Worm (Caenorhabditis elegans): ENCODE data around the gene C16D9.8.
A peak's percentile ranks its signal among the peaks of the same experiment; 100 is the strongest.

C16D9.8 gene

ce11 chrV:8230056-8230455 lies 33.3 kb downstream of the C16D9.8 start (continued):
- TF ChIP-seq Y5F2A.4 (GFP tag; optimal IDR thresholded peaks at IDR 0.05) = no peak
- TF ChIP-seq jun-1 (tag; optimal IDR thresholded peaks at IDR 0.05) = no peak
- no peak for TF ChIP-seq nhr-28 (tag; optimal IDR thresholded peaks at IDR 0.05)
- TF ChIP-seq sdz-12 (GFP tag; optimal IDR thresholded peaks at IDR 0.05) = no peak
- no peak for TF ChIP-seq ctbp-1 (GFP tag; IDR thresholded peaks at IDR 0.05)
- no peak for TF ChIP-seq lin-38 (GFP tag; IDR thresholded peaks at IDR 0.05)
- peak; percentile 26; the same call in 1 of the 2 replicates for TF ChIP-seq ZK337.2 (GFP tag; IDR thresholded peaks at IDR 0.05)
- TF ChIP-seq lim-7 (GFP tag; IDR thresholded peaks at IDR 0.05) = peak; percentile 77
- TF ChIP-seq daf-16 (GFP tag; optimal IDR thresholded peaks at IDR 0.05) = no peak
- TF ChIP-seq daf-16 (tag; optimal IDR thresholded peaks at IDR 0.05) = peak; percentile 33
- no peak for TF ChIP-seq spr-3 (GFP tag; optimal IDR thresholded peaks at IDR 0.05)
- TF ChIP-seq zfp-2 (tag; optimal IDR thresholded peaks at IDR 0.05) = no peak
- TF ChIP-seq F49E8.2 (tag; optimal IDR thresholded peaks at IDR 0.05; ENCODE audit: borderline replicate concordance) = no peak
- TF ChIP-seq skn-1 (tag; optimal IDR thresholded peaks at IDR 0.05) = no peak
- TF ChIP-seq ceh-32 (tag; optimal IDR thresholded peaks at IDR 0.05; ENCODE audit: poor library complexity) = no peak
- TF ChIP-seq lin-39 (tag; optimal IDR thresholded peaks at IDR 0.05) = no peak

- TF ChIP-seq lin-15B (tag; optimal IDR thresholded peaks at IDR 0.05) (no peak), vab-7 (GFP tag; IDR thresholded peaks at IDR 0.05) (0 out of 2 replicates have a peak, but pooled peaks have one; percentile 29), daf-16 (GFP tag; optimal IDR thresholded peaks at IDR 0.05) (peak; percentile 65 to 88), daf-16 (tag; optimal IDR thresholded peaks at IDR 0.05) (peak; percentile 86), nhr-111 (GFP tag; optimal IDR thresholded peaks at IDR 0.05) (peak; percentile 70), saeg-2 (GFP tag; IDR thresholded peaks at IDR 0.05) (0 out of 2 replicates have a peak, but pooled peaks have one; percentile 47), ceh-82 (tag; optimal IDR thresholded peaks at IDR 0.05) (no peak), ceh-32 (tag; optimal IDR thresholded peaks at IDR 0.05; ENCODE audit: poor library complexity) (no peak), lin-13 (GFP tag; optimal IDR thresholded peaks at IDR 0.05) (peak; percentile 78), mep-1 (tag; optimal IDR thresholded peaks at IDR 0.05) (peak; percentile 93), spr-3 (GFP tag; optimal IDR thresholded peaks at IDR 0.05) (peak; percentile 68), unc-62 (GFP tag; optimal IDR thresholded peaks at IDR 0.05 in 1 of 2) (peak in 1 of 2 experiments; percentile 90), unc-62 (tag; optimal IDR thresholded peaks at IDR 0.05) (no peak), mxl-3 (GFP tag; optimal IDR thresholded peaks at IDR 0.05) (peak; percentile 66), pha-4 (GFP tag; IDR thresholded peaks at IDR 0.05) (peak; percentile 86), pha-4 (tag; optimal IDR thresholded peaks at IDR 0.05) (no peak), rbr-2 (tag; optimal IDR thresholded peaks at IDR 0.05) (peak; percentile 83), spr-1 (tag; optimal IDR thresholded peaks at IDR 0.05) (peak; percentile 85), unc-39 (tag; optimal IDR thresholded peaks at IDR 0.05) (no peak), lsy-2 (tag; optimal IDR thresholded peaks at IDR 0.05) (peak in 1 of 2 experiments; percentile 77), hlh-11 (tag; optimal IDR thresholded peaks at IDR 0.05) (peak; percentile 83), zfp-2 (tag; optimal IDR thresholded peaks at IDR 0.05) (peak; percentile 44), ctbp-1 (GFP tag; IDR thresholded peaks at IDR 0.05) (peak; percentile 66; the same call in 1 of the 2 replicates), nhr-41 (GFP tag; IDR thresholded peaks at IDR 0.05) (0 out of 2 replicates have a peak, but pooled peaks have one; percentile 8), mdl-1 (tag; optimal IDR thresholded peaks at IDR 0.05) (peak; percentile 48 to 51), mes-2 (tag; optimal IDR thresholded peaks at IDR 0.05; ENCODE audit: poor library complexity, severe bottlenecking) (peak; percentile 90), Y5F2A.4 (GFP tag; optimal IDR thresholded peaks at IDR 0.05) (no peak), egl-43 (GFP tag; IDR thresholded peaks at IDR 0.05) (no peak), madf-9 (GFP tag; conservative IDR thresholded peaks at IDR 0.05) (0 out of 2 replicates have a peak, but pooled peaks have one; percentile 10), T26A8.4 (GFP tag; IDR thresholded peaks at IDR 0.05) (peak; percentile 91), lim-7 (GFP tag; IDR thresholded peaks at IDR 0.05) (no peak), nhr-10 (tag; optimal IDR thresholded peaks at IDR 0.05) (peak; percentile 16), hlh-30 (tag; optimal IDR thresholded peaks at IDR 0.05; ENCODE audit: insufficient read depth) (peak; percentile 80), cey-2 (tag; optimal IDR thresholded peaks at IDR 0.05; ENCODE audit: borderline replicate concordance, insufficient read depth) (no peak), ama-1 (optimal IDR thresholded peaks at IDR 0.05) (peak; percentile 94), aly-2 (tag; optimal IDR thresholded peaks at IDR 0.05) (no peak), ztf-7 (tag; optimal IDR thresholded peaks at IDR 0.05) (peak; percentile 4), dve-1 (tag; optimal IDR thresholded peaks at IDR 0.05; ENCODE audit: insufficient read depth) (peak; percentile 92), nhr-76 (tag; optimal IDR thresholded peaks at IDR 0.05) (no peak), skn-1 (tag; optimal IDR thresholded peaks at IDR 0.05) (no peak), lin-1 (GFP tag; IDR thresholded peaks at IDR 0.05) (peak; percentile 49; the same call in 1 of the 2 replicates)
Measured at ce11 chrV:8228712-8229119, 34.6 kb downstream of the C16D9.8 start.

All from whole organism, L4 larva.